Worm (Caenorhabditis elegans): ENCODE measurements around the gene ins-3.
"Not testable (repeated sequence)": the region's sequence is repeated elsewhere in the genome, so short reads cannot be mapped to it uniquely, and the experiment has no call there.

Gene ins-3

ce11 chrII:6016410-6016809, 25.8 kb upstream of the ins-3 start, which contains the start of gene ZK84.5:
Gene ZK84.5 (minus strand): TSS chrII:6016510.
- TF ChIP-seq ceh-58 (GFP tag; IDR thresholded peaks at IDR 0.05), result no peak
- TF ChIP-seq hlh-26 (GFP tag; conservative IDR thresholded peaks at IDR 0.05), result no peak
- no peak for TF ChIP-seq somi-1 (GFP tag; optimal IDR thresholded peaks at IDR 0.05)

- TF ChIP-seq snpc-1.1 (tag; optimal IDR thresholded peaks at IDR 0.05; ENCODE audit: insufficient read depth); K12H6.12 (tag; optimal IDR thresholded peaks at IDR 0.05); him-1 (tag; optimal IDR thresholded peaks at IDR 0.05): not testable (repeated sequence)
Measured at ce11 chrII:6014057-6014456, 23.5 kb upstream of the ins-3 start, which contains the start of gene ZK84.2. Gene ZK84.2 (plus strand): TSS chrII:6014357.

- TF ChIP-seq B0261.1 (tag; optimal IDR thresholded peaks at IDR 0.05) (no peak), madf-8 (GFP tag; conservative IDR thresholded peaks at IDR 0.05) (no peak), ets-4 (GFP tag; optimal IDR thresholded peaks at IDR 0.05) (no peak)
Measured at ce11 chrII:6010544-6010943, 20.0 kb upstream of the ins-3 start, which contains the start of gene ins-20. Gene ins-20 (plus strand): TSS chrII:6010844.

DNA sequence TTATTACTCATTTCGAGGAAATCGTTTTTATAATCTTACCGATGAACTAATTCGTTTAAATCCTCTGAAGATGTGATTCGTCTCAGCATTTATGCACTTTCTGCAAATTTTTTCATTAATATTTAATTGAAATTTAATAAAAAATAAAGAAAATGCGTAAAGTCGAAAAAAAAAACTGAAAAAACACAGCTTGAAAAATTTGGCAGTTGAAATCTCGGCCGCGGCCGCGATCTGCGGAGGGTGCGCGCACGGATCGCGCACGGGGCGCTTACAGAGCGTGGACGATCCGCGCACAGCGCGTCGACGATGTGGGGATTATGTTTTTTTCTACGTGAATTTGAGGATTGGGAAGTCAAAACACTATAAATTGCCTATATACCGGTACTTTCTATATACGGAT, 18.3 kb upstream of the ins-3 start, which contains the start of gene ZK84.4:
TSS of gene ZK84.4 (minus strand) at position 101 of the 400 bp plus-strand sequence.
- TF ChIP-seq attf-5 (GFP tag; optimal IDR thresholded peaks at IDR 0.05); dpff-1 (tag; optimal IDR thresholded peaks at IDR 0.05); mcd-1 (GFP tag; IDR thresholded peaks at IDR 0.05): not testable (repeated sequence)

ce11 chrII:6001004-6001403, 10.4 kb upstream of the ins-3 start:
- TF ChIP-seq hmg-20 (GFP tag; IDR thresholded peaks at IDR 0.05), result no peak
- no peak for TF ChIP-seq ceh-40 (GFP tag; IDR thresholded peaks at IDR 0.05)

DNA sequence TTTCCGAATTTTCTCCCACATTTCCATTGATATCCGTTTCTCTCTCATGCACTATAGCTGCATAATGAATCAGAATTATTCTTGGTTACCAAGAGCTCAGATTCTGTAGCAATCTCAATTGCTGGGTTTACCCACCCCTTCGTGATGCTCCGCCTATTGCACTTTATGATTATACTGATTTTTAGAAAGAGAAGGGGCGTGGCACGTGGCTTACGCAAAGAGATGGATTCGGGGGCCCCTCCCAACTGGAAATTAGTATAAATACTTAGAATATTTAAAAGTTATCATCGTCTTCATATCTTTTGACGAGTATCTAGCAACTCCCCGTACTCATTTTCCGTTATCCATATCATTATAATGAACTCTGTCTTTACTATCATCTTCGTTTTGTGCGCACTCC, 9.6 kb upstream of the ins-3 start, which contains the start of gene ins-6:
TSS of gene ins-6 (plus strand) at position 301 of the 400 bp plus-strand sequence.
- no peak for TF ChIP-seq Y67H2A.10 (GFP tag; conservative IDR thresholded peaks at IDR 0.05)
- no peak for TF ChIP-seq fkh-3 (tag; optimal IDR thresholded peaks at IDR 0.05)
- TF ChIP-seq F33H1.4 (GFP tag; IDR thresholded peaks at IDR 0.05), result no peak
- TF ChIP-seq rec-8 (tag; optimal IDR thresholded peaks at IDR 0.05), result no peak
- TF ChIP-seq snpc-1.3 (tag; optimal IDR thresholded peaks at IDR 0.05; ENCODE audit: insufficient read depth), result no peak
- TF ChIP-seq ccch-3 (GFP tag; optimal IDR thresholded peaks at IDR 0.05), result no peak
- no peak for TF ChIP-seq lin-54 (GFP tag; optimal IDR thresholded peaks at IDR 0.05)
- no peak for TF ChIP-seq F57C9.4 (tag; optimal IDR thresholded peaks at IDR 0.05)
- TF ChIP-seq ets-4 (GFP tag; optimal IDR thresholded peaks at IDR 0.05), result no peak
- no peak for TF ChIP-seq C17E4.6 (GFP tag; IDR thresholded peaks at IDR 0.05)
- TF ChIP-seq zim-3 (tag; optimal IDR thresholded peaks at IDR 0.05), result no peak

DNA sequence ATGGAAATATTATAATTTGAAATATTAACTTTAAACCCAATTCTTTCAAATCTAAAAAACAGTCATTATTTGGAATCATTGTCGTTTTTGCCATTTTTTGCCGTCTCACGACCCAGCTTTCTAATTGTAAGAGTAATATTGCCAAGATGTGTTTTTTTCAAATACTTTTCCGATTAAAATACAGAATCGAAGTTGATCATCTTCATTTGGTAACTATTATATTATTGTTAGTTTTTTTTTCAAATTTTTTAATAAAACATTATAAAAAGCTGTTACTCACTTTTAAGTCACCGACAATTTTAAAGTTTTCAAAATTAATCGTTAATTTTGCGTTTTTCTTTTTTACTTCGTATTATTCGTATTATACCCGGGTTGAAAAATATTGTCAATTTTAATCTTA, 6.7 kb upstream of the ins-3 start, which contains the start of gene ins-5:
TSS of gene ins-5 (plus strand) at position 301 of the 400 bp plus-strand sequence.
- no peak for TF ChIP-seq C06A6.2 (GFP tag; conservative IDR thresholded peaks at IDR 0.05)
- TF ChIP-seq let-526 (GFP tag; IDR thresholded peaks at IDR 0.05), result no peak
- no peak for TF ChIP-seq Y53F4B.3 (GFP tag; IDR thresholded peaks at IDR 0.05)
- TF ChIP-seq T26A5.8 (tag; optimal IDR thresholded peaks at IDR 0.05), result no peak
